Fruit fly (Drosophila melanogaster) whole organism, embryonic: Measurements from ENCODE around the gene Hr96.

ENCODE experiments used
- B-H1 ChIP-seq: fragments of 200-800 bp; sonication (Bioruptor generic); IDR thresholded peaks from 3 replicates; pipeline ENCODE4 v1.3.6; 2022; ENCODE audit warnings: missing biosample characterization, missing genetic modification characterization
- B-H2 ChIP-seq: fragments of 200-800 bp; sonication (Bioruptor generic); optimal IDR thresholded peaks from 2 replicates; lab custom pipeline; 2018; ENCODE audit warnings: missing biosample characterization, mild to moderate bottlenecking, missing genetic modification characterization
- BtbVII ChIP-seq: fragments of 200-800 bp; sonication (Bioruptor generic); optimal IDR thresholded peaks from 3 replicates; lab custom pipeline; 2017; ENCODE audit warnings: missing biosample characterization, mild to moderate bottlenecking, missing genetic modification characterization
- CG12219 ChIP-seq: fragments of 200-800 bp; sonication (Bioruptor generic); optimal IDR thresholded peaks from 3 replicates; lab custom pipeline; 2018; ENCODE audit warnings: missing biosample characterization, mild to moderate bottlenecking, missing genetic modification characterization
- CG14667 ChIP-seq: fragments of 200-800 bp; sonication (Bioruptor generic); IDR thresholded peaks from 2 replicates; pipeline ENCODE4 v1.3.6; 2022; ENCODE audit warnings: missing biosample characterization, missing genetic modification characterization
- CG15011 ChIP-seq: fragments of 200-800 bp; sonication (Bioruptor generic); optimal IDR thresholded peaks from 3 replicates; lab custom pipeline; 2018; ENCODE audit warnings: missing biosample characterization, mild to moderate bottlenecking, missing genetic modification characterization
- CG17829 ChIP-seq: fragments of 200-800 bp; optimal IDR thresholded peaks from 2 replicates; lab custom pipeline; 2019; ENCODE audit warnings: missing biosample characterization, mild to moderate bottlenecking, missing genetic modification characterization, moderate library complexity
- CG2116 ChIP-seq: fragments of 200-800 bp; sonication (Bioruptor generic); optimal IDR thresholded peaks from 3 replicates; lab custom pipeline; 2018; ENCODE audit warnings: missing biosample characterization, mild to moderate bottlenecking, missing genetic modification characterization
- CG2129 ChIP-seq: fragments of 200-800 bp; sonication (Bioruptor generic); IDR thresholded peaks from 2 replicates; pipeline ENCODE4 v1.3.6; 2022; ENCODE audit warnings: missing biosample characterization, missing genetic modification characterization; ENCODE audit not compliant: partially characterized antibody
- CG2202 ChIP-seq: fragments of 200-800 bp; sonication (Bioruptor generic); optimal IDR thresholded peaks from 2 replicates; lab custom pipeline; 2018; ENCODE audit warnings: missing biosample characterization, mild to moderate bottlenecking, missing genetic modification characterization
- CG30020 ChIP-seq: fragments of 200-800 bp; optimal IDR thresholded peaks from 2 replicates; lab custom pipeline; 2019; ENCODE audit warnings: missing biosample characterization, mild to moderate bottlenecking, missing genetic modification characterization, moderate library complexity
- CG30403 ChIP-seq: fragments of 200-800 bp; sonication (Bioruptor generic); optimal IDR thresholded peaks from 3 replicates; lab custom pipeline; 2016; ENCODE audit warnings: missing biosample characterization, missing genetic modification characterization
- CG33557 ChIP-seq: fragments of 200-800 bp; sonication (Bioruptor generic); optimal IDR thresholded peaks from 2 replicates; lab custom pipeline; 2019; ENCODE audit warnings: missing biosample characterization, mild to moderate bottlenecking, missing genetic modification characterization, moderate library complexity
- CG34376 ChIP-seq: fragments of 200-800 bp; sonication (Bioruptor generic); optimal IDR thresholded peaks from 2 replicates; lab custom pipeline; 2018; ENCODE audit warnings: missing biosample characterization, mild to moderate bottlenecking, missing genetic modification characterization
- CG5180 ChIP-seq: fragments of 200-800 bp; sonication (Bioruptor generic); optimal IDR thresholded peaks from 3 replicates; lab custom pipeline; 2017; ENCODE audit warnings: missing biosample characterization, missing genetic modification characterization, mild to moderate bottlenecking, moderate library complexity, missing genetic modification reagents
- CG6272 ChIP-seq: fragments of 200-800 bp; sonication (Bioruptor generic); IDR thresholded peaks from 2 replicates; pipeline ENCODE4 v1.3.6; 2022; ENCODE audit warnings: missing biosample characterization, missing genetic modification characterization
- CG7928 ChIP-seq: fragments of 200-800 bp; sonication (Bioruptor generic); optimal IDR thresholded peaks from 2 replicates; lab custom pipeline; 2017; ENCODE audit warnings: missing biosample characterization, mild to moderate bottlenecking, missing genetic modification characterization
- CG8290 ChIP-seq, 3 experiments: fragments of 200-800 bp; sonication (Bioruptor generic); optimal IDR thresholded peaks; 2 replicates each; lab custom pipeline; 2016 to 2019; ENCODE audit warnings: missing biosample characterization in 3 of 3, missing genetic modification characterization in 3 of 3, mild to moderate bottlenecking in 2 of 3, moderate library complexity in 1 of 3
- CG8388 ChIP-seq: fragments of 200-800 bp; sonication (Bioruptor generic); optimal IDR thresholded peaks from 2 replicates; lab custom pipeline; 2019; ENCODE audit warnings: missing biosample characterization, mild to moderate bottlenecking, missing genetic modification characterization, moderate library complexity
- CG8765 ChIP-seq: fragments of 200-800 bp; sonication (Bioruptor generic); IDR thresholded peaks from 2 replicates; pipeline ENCODE4 v1.3.6; 2022; ENCODE audit warnings: missing biosample characterization, missing genetic modification characterization
- CG9609 ChIP-seq: fragments of 200-800 bp; sonication (Bioruptor generic); optimal IDR thresholded peaks from 3 replicates; lab custom pipeline; 2016; ENCODE audit warnings: missing biosample characterization, missing genetic modification characterization
- CG9797 ChIP-seq: fragments of 200-800 bp; sonication (Bioruptor generic); optimal IDR thresholded peaks from 3 replicates; lab custom pipeline; 2018; ENCODE audit warnings: missing biosample characterization, mild to moderate bottlenecking, missing genetic modification characterization
- Dip2 ChIP-seq: fragments of 200-800 bp; sonication (Bioruptor generic); IDR thresholded peaks from 2 replicates; pipeline ENCODE4 v1.3.6; 2022; ENCODE audit warnings: missing biosample characterization, missing genetic modification characterization
- Eip74EF ChIP-seq, 2 experiments: fragments of 200-800 bp in 1 of 2; fragments of >200 bp in 1 of 2; sonication (Bioruptor generic) in 1 of 2; optimal IDR thresholded peaks; 2 replicates each; lab custom pipeline; 2017 to 2019; ENCODE audit warnings: missing biosample characterization in 2 of 2, missing genetic modification characterization in 2 of 2, mild to moderate bottlenecking in 1 of 2, moderate library complexity in 1 of 2
- Ets97D ChIP-seq: fragments of 200-800 bp; sonication (Bioruptor generic); optimal IDR thresholded peaks from 3 replicates; lab custom pipeline; 2016; ENCODE audit warnings: missing biosample characterization, missing genetic modification characterization
- Fer1 ChIP-seq: fragments of 200-800 bp; sonication (Bioruptor generic); optimal IDR thresholded peaks from 2 replicates; lab custom pipeline; 2017; ENCODE audit warnings: missing biosample characterization, mild to moderate bottlenecking, missing genetic modification characterization
- Gsc ChIP-seq: fragments of 200-800 bp; sonication (Bioruptor generic); IDR thresholded peaks from 2 replicates; pipeline ENCODE4 v1.3.6; 2022; ENCODE audit warnings: missing biosample characterization, missing genetic modification characterization
- H15 ChIP-seq: fragments of 200-800 bp; sonication (Bioruptor generic); IDR thresholded peaks from 3 replicates; pipeline ENCODE4 v1.3.6; 2022; ENCODE audit warnings: missing biosample characterization, missing genetic modification characterization
- H2.0 ChIP-seq: fragments of 200-800 bp; sonication (Bioruptor generic); IDR thresholded peaks from 2 replicates; pipeline ENCODE4 v1.3.6; 2022; ENCODE audit warnings: missing biosample characterization, missing genetic modification characterization
- HLHmδ ChIP-seq: fragments of 200-800 bp; sonication (Bioruptor generic); optimal IDR thresholded peaks from 2 replicates; lab custom pipeline; 2018; ENCODE audit warnings: missing biosample characterization, mild to moderate bottlenecking, missing genetic modification characterization, moderate library complexity
- Hmx ChIP-seq: fragments of 200-800 bp; sonication (Bioruptor generic); optimal IDR thresholded peaks from 2 replicates; lab custom pipeline; 2016; ENCODE audit warnings: missing biosample characterization, missing genetic modification characterization
- Med ChIP-seq: fragments of 200-800 bp; sonication (Bioruptor generic); peaks from one replicate; lab custom pipeline; 2016; ENCODE audit warnings: missing biosample characterization, missing genetic modification characterization, mild to moderate bottlenecking, inconsistent platforms, moderate library complexity
- Oaz ChIP-seq: fragments of 200-800 bp; sonication (Bioruptor generic); IDR thresholded peaks from 2 replicates; pipeline ENCODE4 v1.3.6; 2022; ENCODE audit warnings: missing biosample characterization, missing genetic modification characterization
- Oli ChIP-seq: fragments of 200-800 bp; sonication (Bioruptor generic); optimal IDR thresholded peaks from 2 replicates; lab custom pipeline; 2018; ENCODE audit warnings: missing biosample characterization, mild to moderate bottlenecking, missing genetic modification characterization, moderate library complexity
- Scr ChIP-seq: fragments of 200-800 bp; sonication (Bioruptor generic); IDR thresholded peaks from 2 replicates; pipeline ENCODE4 v1.3.6; 2022; ENCODE audit warnings: missing biosample characterization, missing genetic modification characterization; ENCODE audit not compliant: partially characterized antibody
- Ssrp ChIP-seq: fragments of 200-800 bp; sonication (Bioruptor generic); optimal IDR thresholded peaks from 2 replicates; lab custom pipeline; 2018; ENCODE audit warnings: missing biosample characterization, mild to moderate bottlenecking, missing genetic modification characterization, moderate library complexity
- amos ChIP-seq: fragments of 200-800 bp; sonication (Bioruptor generic); IDR thresholded peaks from 2 replicates; pipeline ENCODE4 v1.3.6; 2022; ENCODE audit warnings: missing biosample characterization, missing genetic modification characterization; ENCODE audit not compliant: partially characterized antibody
- ara ChIP-seq: fragments of 200-800 bp; sonication (Bioruptor generic); IDR thresholded peaks from 2 replicates; pipeline ENCODE4 v1.3.6; 2022; ENCODE audit warnings: missing biosample characterization, missing genetic modification characterization
- bab2 ChIP-seq: fragments of 200-800 bp; sonication (Bioruptor generic); optimal IDR thresholded peaks from 2 replicates; lab custom pipeline; 2016; ENCODE audit warnings: missing biosample characterization, missing genetic modification characterization
- danr ChIP-seq: fragments of 200-800 bp; sonication (Bioruptor generic); IDR thresholded peaks from 2 replicates; pipeline ENCODE4 v1.3.6; 2022; ENCODE audit warnings: missing biosample characterization, missing genetic modification characterization
- gfzf ChIP-seq: fragments of 200-800 bp; sonication (Bioruptor generic); optimal IDR thresholded peaks from 2 replicates; lab custom pipeline; 2016; ENCODE audit warnings: missing biosample characterization, mild to moderate bottlenecking, missing genetic modification characterization, moderate library complexity
- h ChIP-seq: fragments of >200 bp; optimal IDR thresholded peaks from 2 replicates; lab custom pipeline; 2017
- knrl ChIP-seq: fragments of 200-800 bp; sonication (Bioruptor generic); IDR thresholded peaks from 3 replicates; pipeline ENCODE4 v1.3.6; 2022; ENCODE audit warnings: missing biosample characterization, missing genetic modification characterization; ENCODE audit not compliant: partially characterized antibody
- nom ChIP-seq: fragments of 200-800 bp; sonication (Bioruptor generic); optimal IDR thresholded peaks from 2 replicates; lab custom pipeline; 2017; ENCODE audit warnings: missing biosample characterization, missing genetic modification characterization, mild to moderate bottlenecking, moderate library complexity, missing genetic modification reagents
- peb ChIP-seq: fragments of 200-800 bp; sonication (Bioruptor generic); IDR thresholded peaks from 2 replicates; pipeline ENCODE4 v1.3.6; 2022; ENCODE audit warnings: missing biosample characterization, missing genetic modification characterization
- pfk ChIP-seq: fragments of 200-800 bp; sonication (Bioruptor generic); optimal IDR thresholded peaks from 2 replicates; lab custom pipeline; 2018; ENCODE audit warnings: missing biosample characterization, mild to moderate bottlenecking, missing genetic modification characterization, moderate library complexity
- row ChIP-seq: fragments of 200-800 bp; sonication (Bioruptor generic); IDR thresholded peaks from 3 replicates; pipeline ENCODE4 v1.3.6; 2022; ENCODE audit warnings: missing biosample characterization, missing genetic modification characterization
- stwl ChIP-seq: fragments of 200-800 bp; sonication (Bioruptor generic); optimal IDR thresholded peaks from 3 replicates; lab custom pipeline; 2018; ENCODE audit warnings: missing biosample characterization, mild to moderate bottlenecking, missing genetic modification characterization, moderate library complexity
- tgo ChIP-seq: fragments of 200-800 bp; sonication (Bioruptor generic); IDR thresholded peaks from 3 replicates; pipeline ENCODE4 v1.3.6; 2022; ENCODE audit warnings: missing biosample characterization, missing genetic modification characterization
- tin ChIP-seq: fragments of 200-800 bp; sonication (Bioruptor generic); optimal IDR thresholded peaks from 3 replicates; lab custom pipeline; 2016; ENCODE audit warnings: missing biosample characterization, missing genetic modification characterization
- unc-4 ChIP-seq: fragments of 200-800 bp; sonication (Bioruptor generic); IDR thresholded peaks from 2 replicates; pipeline ENCODE4 v1.3.6; 2022; ENCODE audit warnings: missing biosample characterization, missing genetic modification characterization; ENCODE audit not compliant: partially characterized antibody

Hr96 gene

DNA sequence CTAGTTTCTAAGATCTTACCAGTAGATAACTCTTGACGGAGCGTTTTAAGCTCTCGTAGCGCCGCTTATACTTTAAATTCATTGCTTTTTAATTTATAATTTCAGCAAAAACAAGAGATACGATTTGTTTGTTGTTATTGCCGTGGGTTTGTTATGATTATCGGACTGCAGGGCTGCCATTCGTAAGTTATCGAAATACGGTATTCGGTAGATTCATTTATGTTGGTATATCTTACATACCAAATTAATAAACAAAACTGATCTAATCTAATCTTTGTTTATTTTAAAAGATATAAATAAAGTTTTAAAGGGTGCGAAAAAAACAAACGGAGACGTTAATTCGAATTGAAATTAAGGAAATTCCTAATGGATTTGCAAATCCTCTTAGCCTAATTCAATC lies 31.0 kb downstream of the Hr96 start, which contains the start of the genes CG31111 and stac (continued):
- no peak for TF ChIP-seq CG5180 (GFP tag; lab: Kevin White, UChicago)
- TF ChIP-seq gfzf = peak; percentile 49
- no peak for TF ChIP-seq CG14667 (GFP tag; lab: Robert Waterston, UW)
- no peak for TF ChIP-seq CG15011 (GFP tag; lab: Kevin White, UChicago)
- peak; percentile 51 for TF ChIP-seq Fer1
- TF ChIP-seq h (lab: Kevin White, UChicago) = no peak
- no peak for TF ChIP-seq Gsc
- no peak for TF ChIP-seq nom
- TF ChIP-seq H2.0 (GFP tag; lab: Robert Waterston, UW) = no peak
- no peak for TF ChIP-seq CG30403 (GFP tag; lab: Kevin White, UChicago)
- peak; percentile 76 for TF ChIP-seq CG30020 (tag; lab: Kevin White, UChicago)
- TF ChIP-seq CG8388 (GFP tag; lab: Kevin White, UChicago) = no peak
- TF ChIP-seq CG9797 = peak; percentile 46
- TF ChIP-seq CG34376 (GFP tag; lab: Kevin White, UChicago) = peak; percentile 17
- no peak for TF ChIP-seq CG8765 (GFP tag; lab: Robert Waterston, UW)
- TF ChIP-seq amos (GFP tag; lab: Robert Waterston, UW) = peak; percentile 7; the same call in 1 of the 2 replicates
- peak; percentile 42 for TF ChIP-seq Hmx (GFP tag; lab: Kevin White, UChicago)
- no peak for TF ChIP-seq HLHmδ
- TF ChIP-seq B-H2 (GFP tag; lab: Kevin White, UChicago) = no peak
- no peak for TF ChIP-seq H15
- peak; percentile 44 for TF ChIP-seq pfk (GFP tag; lab: Kevin White, UChicago)
- TF ChIP-seq Oaz = no peak
- TF ChIP-seq CG12219 (GFP tag; lab: Kevin White, UChicago) = no peak
- TF ChIP-seq tin (GFP tag; lab: Kevin White, UChicago) = no peak
- TF ChIP-seq CG2129 (GFP tag; lab: Robert Waterston, UW) = no peak
- peak; percentile 98 for TF ChIP-seq CG2116 (GFP tag; lab: Kevin White, UChicago)
- no peak for TF ChIP-seq B-H1 (GFP tag; lab: Robert Waterston, UW)
- no peak; the same call in 2 of the 3 replicates for TF ChIP-seq row
- peak; percentile 61 for TF ChIP-seq Med (GFP tag; lab: Kevin White, UChicago)
- TF ChIP-seq tgo (GFP tag; lab: Robert Waterston, UW) = no peak
- TF ChIP-seq knrl (GFP tag; lab: Robert Waterston, UW) = no peak
- TF ChIP-seq CG9609 = no peak
- TF ChIP-seq unc-4 (GFP tag; lab: Robert Waterston, UW) = 0 out of 2 replicates have a peak, but pooled peaks have one; percentile 22
- no peak for TF ChIP-seq CG6272 (GFP tag; lab: Robert Waterston, UW)
- no peak for TF ChIP-seq CG17829
- no peak for TF ChIP-seq CG2202 (tag; lab: Kevin White, UChicago)
- no peak for TF ChIP-seq Ssrp
- no peak for TF ChIP-seq CG8290 (GFP tag; optimal IDR thresholded peaks at IDR 0.05; lab: Kevin White, UChicago)
- no peak for TF ChIP-seq CG8290 (tag; optimal IDR thresholded peaks at IDR 0.05; lab: Kevin White, UChicago)
- TF ChIP-seq bab2 (GFP tag; lab: Kevin White, UChicago) = no peak
- TF ChIP-seq peb (GFP tag; lab: Robert Waterston, UW) = no peak
- TF ChIP-seq BtbVII = no peak
- no peak for TF ChIP-seq danr (GFP tag; lab: Robert Waterston, UW)
- no peak for TF ChIP-seq Dip2 (GFP tag; lab: Robert Waterston, UW)
- TF ChIP-seq CG7928 (GFP tag; lab: Kevin White, UChicago) = peak; percentile 8
- TF ChIP-seq Scr = peak; percentile 37
- no peak for TF ChIP-seq ara (GFP tag; lab: Robert Waterston, UW)
- TF ChIP-seq CG33557 (GFP tag; lab: Kevin White, UChicago) = no peak
- no peak for TF ChIP-seq Oli (tag; lab: Kevin White, UChicago)
- TF ChIP-seq stwl (tag; lab: Kevin White, UChicago) = peak; percentile 62
- TF ChIP-seq Ets97D (GFP tag; lab: Kevin White, UChicago) = peak; percentile 40
- peak in 1 of 2 experiments; percentile 10 for TF ChIP-seq Eip74EF (GFP tag; optimal IDR thresholded peaks at IDR 0.05; lab: Kevin White, UChicago)
